Worm (Caenorhabditis elegans) whole organism, young adult: ENCODE data around the gene tgt-2.

Experiments
- B0035.1 ChIP-seq: sonication (generic microtip); optimal IDR thresholded peaks from 2 replicates; lab custom pipeline; 2016; ENCODE audit warnings: missing genetic modification characterization, mild to moderate bottlenecking, missing compliant biosample characterization, missing genotype, missing genetic modification reagents
- B0336.3 ChIP-seq: fragments of 200-800 bp; sonication (Bioruptor generic); IDR thresholded peaks from 2 replicates; pipeline ENCODE4 v1.3.6; 2022; ENCODE audit warnings: missing genetic modification characterization, missing compliant biosample characterization
- D2030.7 ChIP-seq: fragments of 200-800 bp; sonication (Bioruptor generic); IDR thresholded peaks from 2 replicates; pipeline ENCODE4 v1.3.6; 2022; ENCODE audit warnings: missing genetic modification reagents, missing genetic modification characterization, missing compliant biosample characterization
- F23B12.7 ChIP-seq: sonication (generic microtip); optimal IDR thresholded peaks from 2 replicates; lab custom pipeline; 2017; ENCODE audit warnings: missing genetic modification characterization, mild to moderate bottlenecking, missing compliant biosample characterization, antibody characterized with exemption, moderate library complexity; ENCODE audit not compliant: insufficient read depth
- F49E8.2 ChIP-seq: sonication (generic microtip); optimal IDR thresholded peaks from 3 replicates; lab custom pipeline; 2017; ENCODE audit warnings: missing genetic modification characterization, mild to moderate bottlenecking, missing compliant biosample characterization, antibody characterized with exemption, moderate library complexity; ENCODE audit not compliant: insufficient read depth
- F52B5.7 ChIP-seq: sonication (generic microtip); optimal IDR thresholded peaks from 2 replicates; lab custom pipeline; 2016; ENCODE audit warnings: mild to moderate bottlenecking, missing genetic modification characterization, missing compliant biosample characterization
- F55B11.4 ChIP-seq: sonication (generic microtip); optimal IDR thresholded peaks from 2 replicates; lab custom pipeline; 2016; ENCODE audit warnings: missing compliant biosample characterization, missing genetic modification characterization, borderline replicate concordance; ENCODE audit not compliant: insufficient read depth
- F57C9.4 ChIP-seq: sonication (generic microtip); optimal IDR thresholded peaks from 2 replicates; lab custom pipeline; 2017; ENCODE audit warnings: mild to moderate bottlenecking, missing genetic modification characterization, missing compliant biosample characterization
- Y67H2A.10 ChIP-seq: fragments of 200-800 bp; sonication (Bioruptor generic); conservative IDR thresholded peaks from 2 replicates; pipeline ENCODE4 v1.3.6; 2022; ENCODE audit warnings: missing genetic modification reagents, missing genetic modification characterization, missing compliant biosample characterization
- aptf-2 ChIP-seq: fragments of 200-800 bp; sonication (Bioruptor generic); conservative IDR thresholded peaks from 2 replicates; pipeline ENCODE4 v1.3.6; 2022; ENCODE audit warnings: missing genetic modification reagents, missing genetic modification characterization, missing compliant biosample characterization
- aptf-3 ChIP-seq: fragments of 200-800 bp; sonication (Bioruptor generic); IDR thresholded peaks from 2 replicates; pipeline ENCODE4 v1.3.6; 2022; ENCODE audit warnings: missing genetic modification characterization, missing compliant biosample characterization
- athp-1 ChIP-seq: sonication (generic microtip); optimal IDR thresholded peaks from 2 replicates; lab custom pipeline; 2017; ENCODE audit warnings: mild to moderate bottlenecking, missing genetic modification characterization, missing compliant biosample characterization
- bed-2 ChIP-seq: fragments of 200-800 bp; sonication (Bioruptor generic); IDR thresholded peaks from 2 replicates; pipeline ENCODE4 v1.3.6; 2022; ENCODE audit warnings: missing genetic modification reagents, missing genetic modification characterization, missing compliant biosample characterization
- cebp-1 ChIP-seq, 2 experiments: fragments of 200-800 bp in 1 of 2; sonication (Bioruptor generic) in 1 of 2; sonication (generic microtip) in 1 of 2; IDR thresholded peaks in 1 of 2; optimal IDR thresholded peaks in 1 of 2; 2 replicates each; pipeline versions ENCODE4 v1.3.6 to Lab custom; 2017 to 2022; ENCODE audit warnings: missing compliant biosample characterization in 2 of 2, missing genetic modification characterization in 2 of 2, mild to moderate bottlenecking in 1 of 2, missing genetic modification reagents in 1 of 2, moderate library complexity in 1 of 2
- ceh-100 ChIP-seq: fragments of 200-800 bp; sonication (Bioruptor generic); IDR thresholded peaks from 2 replicates; pipeline ENCODE4 v1.3.6; 2022; ENCODE audit warnings: missing genetic modification reagents, missing genetic modification characterization, missing compliant biosample characterization
- ceh-27 ChIP-seq: fragments of 200-800 bp; sonication (Bioruptor generic); optimal IDR thresholded peaks from 2 replicates; lab custom pipeline; 2018; ENCODE audit warnings: mild to moderate bottlenecking, missing genetic modification characterization, moderate library complexity, missing compliant biosample characterization
- ceh-58 ChIP-seq: fragments of 200-800 bp; sonication (Bioruptor generic); IDR thresholded peaks from 2 replicates; pipeline ENCODE4 v1.3.6; 2022; ENCODE audit warnings: missing genetic modification characterization, missing compliant biosample characterization
- ceh-91 ChIP-seq: fragments of 200-800 bp; sonication (Bioruptor generic); IDR thresholded peaks from 2 replicates; pipeline ENCODE4 v1.3.6; 2022; ENCODE audit warnings: missing genetic modification reagents, missing genetic modification characterization, missing compliant biosample characterization
- chd-7 ChIP-seq: sonication (generic microtip); optimal IDR thresholded peaks from 2 replicates; lab custom pipeline; 2016; ENCODE audit warnings: mild to moderate bottlenecking, missing genetic modification characterization, moderate library complexity, missing compliant biosample characterization
- die-1 ChIP-seq: sonication (generic microtip); optimal IDR thresholded peaks from 2 replicates; lab custom pipeline; 2016; ENCODE audit warnings: missing genotype, mild to moderate bottlenecking, missing genetic modification characterization, missing compliant biosample characterization
- egl-18 ChIP-seq: fragments of 200-800 bp; sonication (Bioruptor generic); IDR thresholded peaks from 2 replicates; pipeline ENCODE4 v1.3.6; 2022; ENCODE audit warnings: missing genetic modification reagents, missing genetic modification characterization, missing compliant biosample characterization
- egrh-3 ChIP-seq: fragments of 200-800 bp; sonication (Bioruptor generic); IDR thresholded peaks from 2 replicates; pipeline ENCODE4 v1.3.6; 2022; ENCODE audit warnings: missing genetic modification reagents, missing genetic modification characterization, missing compliant biosample characterization
- ekl-4 ChIP-seq: fragments of 200-800 bp; sonication (Bioruptor generic); IDR thresholded peaks from 2 replicates; pipeline ENCODE4 v1.3.6; 2022; ENCODE audit warnings: missing genetic modification reagents, missing genetic modification characterization, missing compliant biosample characterization
- hlh-12 ChIP-seq: sonication (generic microtip); optimal IDR thresholded peaks from 2 replicates; lab custom pipeline; 2016; ENCODE audit warnings: missing genetic modification characterization, missing compliant biosample characterization
- let-526 ChIP-seq: fragments of 200-800 bp; sonication (Bioruptor generic); IDR thresholded peaks from 2 replicates; pipeline ENCODE4 v1.3.6; 2022; ENCODE audit warnings: missing genetic modification reagents, missing genetic modification characterization, missing compliant biosample characterization
- lin-35 ChIP-seq, 3 experiments: fragments of 150-350 bp in 2 of 3; sonication (generic microtip) in 1 of 3; optimal IDR thresholded peaks; 2 replicates each; lab custom pipeline; 2014 to 2018; ENCODE audit warnings: missing biosample characterization in 3 of 3, missing genetic modification characterization in 3 of 3, missing genetic modification reagents in 3 of 3
- lin-40 ChIP-seq: sonication (generic microtip); optimal IDR thresholded peaks from 2 replicates; lab custom pipeline; 2016; ENCODE audit warnings: missing genetic modification characterization, mild to moderate bottlenecking, missing compliant biosample characterization, missing genotype, missing genetic modification reagents
- lsy-27 ChIP-seq: sonication (generic microtip); optimal IDR thresholded peaks from 2 replicates; lab custom pipeline; 2017; ENCODE audit warnings: missing genetic modification characterization, mild to moderate bottlenecking, missing compliant biosample characterization, antibody characterized with exemption, missing genotype, borderline replicate concordance; ENCODE audit not compliant: insufficient read depth
- mcd-1 ChIP-seq: fragments of 200-800 bp; sonication (Bioruptor generic); IDR thresholded peaks from 2 replicates; pipeline ENCODE4 v1.3.6; 2022; ENCODE audit warnings: missing genetic modification reagents, missing genetic modification characterization, missing compliant biosample characterization
- mel-28 ChIP-seq: sonication (generic microtip); optimal IDR thresholded peaks from 2 replicates; lab custom pipeline; 2016; ENCODE audit warnings: borderline replicate concordance, mild to moderate bottlenecking, missing genetic modification characterization, missing compliant biosample characterization
- nhr-120 ChIP-seq: fragments of 200-800 bp; sonication (Bioruptor generic); IDR thresholded peaks from 2 replicates; pipeline ENCODE4 v1.3.6; 2022; ENCODE audit warnings: missing genetic modification characterization, missing compliant biosample characterization
- pbrm-1 ChIP-seq: fragments of 200-800 bp; sonication (Bioruptor generic); IDR thresholded peaks from 2 replicates; pipeline ENCODE4 v1.3.6; 2022; ENCODE audit warnings: missing genetic modification reagents, missing genetic modification characterization, missing compliant biosample characterization
- sdz-38 ChIP-seq: sonication (generic microtip); optimal IDR thresholded peaks from 2 replicates; lab custom pipeline; 2016; ENCODE audit warnings: missing genotype, missing genetic modification characterization, missing compliant biosample characterization
- snpc-1.3 ChIP-seq: sonication (generic microtip); optimal IDR thresholded peaks from 2 replicates; lab custom pipeline; 2017; ENCODE audit warnings: missing genetic modification characterization, mild to moderate bottlenecking, missing compliant biosample characterization, antibody characterized with exemption, moderate library complexity, missing genotype, missing genetic modification reagents; ENCODE audit not compliant: insufficient read depth
- somi-1 ChIP-seq: fragments of 200-800 bp; sonication (Bioruptor generic); optimal IDR thresholded peaks from 2 replicates; lab custom pipeline; 2018; ENCODE audit warnings: mild to moderate bottlenecking, missing genetic modification characterization, missing compliant biosample characterization
- zfh-2 ChIP-seq: fragments of 200-800 bp; sonication (Bioruptor generic); conservative IDR thresholded peaks from 2 replicates; pipeline ENCODE4 v1.3.6; 2022; ENCODE audit warnings: missing genetic modification reagents, missing genetic modification characterization, missing compliant biosample characterization
- ztf-22 ChIP-seq: fragments of 200-800 bp; sonication (Bioruptor generic); optimal IDR thresholded peaks from 2 replicates; lab custom pipeline; 2018; ENCODE audit warnings: mild to moderate bottlenecking, missing genetic modification characterization, moderate library complexity, missing compliant biosample characterization
- ztf-6 ChIP-seq: fragments of 200-800 bp; sonication (Bioruptor generic); IDR thresholded peaks from 2 replicates; pipeline ENCODE4 v1.3.6; 2022; ENCODE audit warnings: missing genetic modification reagents, missing genetic modification characterization, missing compliant biosample characterization

Gene tgt-2

ce11 chrV:18990238-18990901 is 7.8 kb upstream of the tgt-2 start, which contains the start of the genes reps-1 and Y39B6A.37 (continued):
- TF ChIP-seq D2030.7 (GFP tag; lab: Robert Waterston, UW) (peak; percentile 78), sdz-38 (tag; lab: Kevin White, UChicago) (no peak)

ce11 chrV:18990958-18991357 is 7.2 kb upstream of the tgt-2 start:
- TF ChIP-seq ekl-4 (GFP tag; lab: Robert Waterston, UW): no peak
- TF ChIP-seq let-526 (GFP tag; lab: Robert Waterston, UW): no peak
- no peak for TF ChIP-seq lsy-27 (tag; lab: Kevin White, UChicago)
- TF ChIP-seq athp-1 (tag; lab: Kevin White, UChicago): no peak
- TF ChIP-seq F57C9.4: no peak
- peak; percentile 70; the same call in 1 of the 2 replicates for TF ChIP-seq egrh-3 (GFP tag; lab: Robert Waterston, UW)
- TF ChIP-seq hlh-12: no peak
- no peak for TF ChIP-seq ztf-6 (GFP tag; lab: Robert Waterston, UW)
- TF ChIP-seq bed-2: no peak
- TF ChIP-seq lin-40 (tag; lab: Kevin White, UChicago): no peak
- peak; percentile 74 for TF ChIP-seq zfh-2
- no peak for TF ChIP-seq ceh-58 (GFP tag; lab: Robert Waterston, UW)
- TF ChIP-seq F52B5.7 (tag; lab: Kevin White, UChicago): no peak
- TF ChIP-seq ceh-91: no peak

ce11 chrV:18993017-18993416 is 5.1 kb upstream of the tgt-2 start:
- TF ChIP-seq die-1 (tag; lab: Kevin White, UChicago) (no peak), sdz-38 (tag; lab: Kevin White, UChicago) (no peak), snpc-1.3 (no peak), lsy-27 (tag; lab: Kevin White, UChicago) (no peak), B0035.1 (tag; lab: Kevin White, UChicago) (no peak), somi-1 (GFP tag; lab: Kevin White, UChicago) (no peak), F55B11.4 (tag; lab: Kevin White, UChicago) (no peak), F49E8.2 (tag; lab: Kevin White, UChicago) (no peak)
- TF ChIP-seq, all 124 proteins: peak for 0

- no peak for TF ChIP-seq chd-7 (tag; lab: Kevin White, UChicago)
- TF ChIP-seq Y67H2A.10: no peak
- TF ChIP-seq nhr-120: no peak
- TF ChIP-seq aptf-2 (GFP tag; lab: Robert Waterston, UW): no peak
These were observed 4.6 kb upstream of the tgt-2 start, which contains the start of gene gtf-2F2 for ce11 chrV:18993535-18993990. Gene gtf-2F2, plus strand, starts transcription at chrV:18993940.

ce11 chrV:19000542-19000941 is 2.4 kb downstream of the tgt-2 start:
- TF ChIP-seq aptf-3 (GFP tag; lab: Robert Waterston, UW) (no peak), ceh-100 (no peak), sdz-38 (tag; lab: Kevin White, UChicago) (no peak)

- 0 out of 2 replicates have a peak, but pooled peaks have one; percentile 22 for TF ChIP-seq mcd-1 (GFP tag; lab: Robert Waterston, UW)
- TF ChIP-seq D2030.7 (GFP tag; lab: Robert Waterston, UW): 0 out of 2 replicates have a peak, but pooled peaks have one; percentile 15
- no peak for TF ChIP-seq lin-35 (GFP tag; optimal IDR thresholded peaks at IDR 0.05; lab: Kevin White, UChicago)
- 0 out of 2 replicates have a peak, but pooled peaks have one; percentile 25 for TF ChIP-seq pbrm-1 (GFP tag; lab: Robert Waterston, UW)
- peak; percentile 58 for TF ChIP-seq B0336.3 (GFP tag; lab: Robert Waterston, UW)
- no peak for TF ChIP-seq ceh-27
- TF ChIP-seq cebp-1 (GFP tag; IDR thresholded peaks at IDR 0.05; lab: Robert Waterston, UW): no peak
- TF ChIP-seq cebp-1 (tag; optimal IDR thresholded peaks at IDR 0.05; lab: Kevin White, UChicago): peak; percentile 55
- TF ChIP-seq ztf-22: no peak
- no peak for TF ChIP-seq aptf-3 (GFP tag; lab: Robert Waterston, UW)
- TF ChIP-seq egl-18 (GFP tag; lab: Robert Waterston, UW): no peak
- TF ChIP-seq mel-28: no peak
- no peak for TF ChIP-seq F23B12.7 (tag; lab: Kevin White, UChicago)
These were observed 2.9 kb downstream of the tgt-2 start, which contains the start of gene Y39B6A.34 for ce11 chrV:19001016-19001415. Gene Y39B6A.34, plus strand, starts transcription at chrV:19001018.
